Fruit fly (Drosophila melanogaster) whole organism, embryonic: Measurements from ENCODE around the gene Srg3.

Experiments used
- Atf3 ChIP-seq: fragments of 200-800 bp; sonication (Bioruptor generic); optimal IDR thresholded peaks from 3 replicates; lab custom pipeline; 2016; ENCODE audit warnings: missing biosample characterization, missing genetic modification characterization
- B-H1 ChIP-seq: fragments of 200-800 bp; sonication (Bioruptor generic); IDR thresholded peaks from 3 replicates; pipeline ENCODE4 v1.3.6; 2022; ENCODE audit warnings: missing biosample characterization, missing genetic modification characterization
- B-H2 ChIP-seq: fragments of 200-800 bp; sonication (Bioruptor generic); optimal IDR thresholded peaks from 2 replicates; lab custom pipeline; 2018; ENCODE audit warnings: missing biosample characterization, mild to moderate bottlenecking, missing genetic modification characterization
- C15 ChIP-seq: fragments of 200-800 bp; sonication (Bioruptor generic); IDR thresholded peaks from 3 replicates; pipeline ENCODE4 v1.3.6; 2022; ENCODE audit warnings: missing biosample characterization, missing genetic modification characterization
- CG11247 ChIP-seq: fragments of 200-800 bp; sonication (Bioruptor generic); IDR thresholded peaks from 2 replicates; pipeline ENCODE4 v1.3.6; 2022; ENCODE audit warnings: missing biosample characterization, missing genetic modification characterization
- CG12104 ChIP-seq: fragments of 200-800 bp; sonication (Bioruptor generic); optimal IDR thresholded peaks from 3 replicates; lab custom pipeline; 2016; ENCODE audit warnings: missing biosample characterization, missing genetic modification characterization
- CG13894 ChIP-seq: fragments of 200-800 bp; sonication (Bioruptor generic); optimal IDR thresholded peaks from 3 replicates; lab custom pipeline; 2018; ENCODE audit warnings: missing biosample characterization, mild to moderate bottlenecking, missing genetic modification characterization, moderate library complexity
- CG15011 ChIP-seq: fragments of 200-800 bp; sonication (Bioruptor generic); optimal IDR thresholded peaks from 3 replicates; lab custom pipeline; 2018; ENCODE audit warnings: missing biosample characterization, mild to moderate bottlenecking, missing genetic modification characterization
- CG15601 ChIP-seq: fragments of 200-800 bp; sonication (Bioruptor generic); optimal IDR thresholded peaks from 3 replicates; lab custom pipeline; 2019; ENCODE audit warnings: missing biosample characterization, mild to moderate bottlenecking, missing genetic modification characterization, moderate library complexity
- CG1647 ChIP-seq: fragments of 200-800 bp; sonication (Bioruptor generic); optimal IDR thresholded peaks from 3 replicates; lab custom pipeline; 2016; ENCODE audit warnings: missing biosample characterization, missing genetic modification characterization
- CG18599 ChIP-seq: fragments of 200-800 bp; sonication (Bioruptor generic); optimal IDR thresholded peaks from 3 replicates; lab custom pipeline; 2017; ENCODE audit warnings: missing biosample characterization, missing genetic modification characterization, mild to moderate bottlenecking, moderate library complexity, missing genetic modification reagents
- CG2712 ChIP-seq: fragments of 200-800 bp; optimal IDR thresholded peaks from 3 replicates; lab custom pipeline; 2019; ENCODE audit warnings: missing biosample characterization, mild to moderate bottlenecking, missing genetic modification characterization, moderate library complexity
- CG4404 ChIP-seq: fragments of 200-800 bp; sonication (Bioruptor generic); IDR thresholded peaks from 2 replicates; pipeline ENCODE4 v1.3.6; 2022; ENCODE audit warnings: missing biosample characterization, missing genetic modification characterization
- CG5245 ChIP-seq: fragments of 200-800 bp; sonication (Bioruptor generic); optimal IDR thresholded peaks from 3 replicates; lab custom pipeline; 2016; ENCODE audit warnings: missing biosample characterization, missing genetic modification characterization
- CG5953 ChIP-seq: fragments of 200-800 bp; sonication (Bioruptor generic); IDR thresholded peaks from 2 replicates; pipeline ENCODE4 v1.3.6; 2022; ENCODE audit warnings: missing biosample characterization, missing genetic modification characterization
- CG6854 ChIP-seq: fragments of 200-800 bp; sonication (Bioruptor generic); optimal IDR thresholded peaks from 3 replicates; lab custom pipeline; 2017; ENCODE audit warnings: missing biosample characterization, mild to moderate bottlenecking, missing genetic modification characterization
- CG7556 ChIP-seq: fragments of 200-800 bp; sonication (Bioruptor generic); optimal IDR thresholded peaks from 2 replicates; lab custom pipeline; 2017; ENCODE audit warnings: missing biosample characterization, mild to moderate bottlenecking, missing genetic modification characterization
- CG8388 ChIP-seq: fragments of 200-800 bp; sonication (Bioruptor generic); optimal IDR thresholded peaks from 2 replicates; lab custom pipeline; 2019; ENCODE audit warnings: missing biosample characterization, mild to moderate bottlenecking, missing genetic modification characterization, moderate library complexity
- CG8924 ChIP-seq: fragments of 200-800 bp; optimal IDR thresholded peaks from 3 replicates; lab custom pipeline; 2019; ENCODE audit warnings: missing biosample characterization, mild to moderate bottlenecking, missing genetic modification characterization, moderate library complexity
- CG9876 ChIP-seq: fragments of 200-800 bp; sonication (Bioruptor generic); optimal IDR thresholded peaks from 2 replicates; lab custom pipeline; 2016; ENCODE audit warnings: missing biosample characterization, missing genetic modification characterization
- CrebB ChIP-seq: fragments of 200-800 bp; sonication (Bioruptor generic); optimal IDR thresholded peaks from 3 replicates; lab custom pipeline; 2018; ENCODE audit warnings: missing biosample characterization, mild to moderate bottlenecking, missing genetic modification characterization
- D19A ChIP-seq: fragments of 200-800 bp; optimal IDR thresholded peaks from 3 replicates; lab custom pipeline; 2019; ENCODE audit warnings: missing biosample characterization, mild to moderate bottlenecking, missing genetic modification characterization, moderate library complexity
- Dp ChIP-seq: fragments of 200-800 bp; sonication (Bioruptor generic); optimal IDR thresholded peaks from 2 replicates; lab custom pipeline; 2018; ENCODE audit warnings: missing biosample characterization, mild to moderate bottlenecking, missing genetic modification characterization, moderate library complexity
- E2f1 ChIP-seq: fragments of 200-800 bp; sonication (Bioruptor generic); IDR thresholded peaks from 2 replicates; pipeline ENCODE4 v1.3.6; 2022; ENCODE audit warnings: missing biosample characterization, missing genetic modification characterization
- H2.0 ChIP-seq: fragments of 200-800 bp; sonication (Bioruptor generic); IDR thresholded peaks from 2 replicates; pipeline ENCODE4 v1.3.6; 2022; ENCODE audit warnings: missing biosample characterization, missing genetic modification characterization
- HmgD ChIP-seq: fragments of 200-800 bp; sonication (Bioruptor generic); optimal IDR thresholded peaks from 3 replicates; lab custom pipeline; 2016; ENCODE audit warnings: missing biosample characterization, missing genetic modification characterization
- Hr39 ChIP-seq: fragments of >200 bp; optimal IDR thresholded peaks from 2 replicates; lab custom pipeline; 2017
- Lpt ChIP-seq: fragments of >200 bp; optimal IDR thresholded peaks from 2 replicates; lab custom pipeline; 2018; ENCODE audit warnings: missing biosample characterization, missing genetic modification characterization
- Neu2 ChIP-seq: fragments of 200-800 bp; sonication (Bioruptor generic); optimal IDR thresholded peaks from 3 replicates; lab custom pipeline; 2016; ENCODE audit warnings: missing biosample characterization, missing genetic modification characterization, borderline replicate concordance
- Six4 ChIP-seq: fragments of 200-800 bp; sonication (Bioruptor generic); optimal IDR thresholded peaks from 2 replicates; lab custom pipeline; 2016; ENCODE audit warnings: missing biosample characterization, missing genetic modification characterization
- Spps ChIP-seq: fragments of 200-800 bp; sonication (Bioruptor generic); optimal IDR thresholded peaks from 2 replicates; lab custom pipeline; 2018; ENCODE audit warnings: missing biosample characterization, mild to moderate bottlenecking, missing genetic modification characterization
- Xbp1 ChIP-seq: fragments of 200-800 bp; sonication (Bioruptor generic); optimal IDR thresholded peaks from 3 replicates; lab custom pipeline; 2016; ENCODE audit warnings: missing biosample characterization, mild to moderate bottlenecking, missing genetic modification characterization
- Xrp1 ChIP-seq: fragments of 200-800 bp; sonication (Bioruptor generic); IDR thresholded peaks from 2 replicates; pipeline ENCODE4 v1.3.6; 2022; ENCODE audit warnings: missing biosample characterization, missing genetic modification characterization
- ab ChIP-seq: fragments of 200-800 bp; sonication (Bioruptor generic); optimal IDR thresholded peaks from 2 replicates; lab custom pipeline; 2016; ENCODE audit warnings: missing biosample characterization, missing genetic modification characterization
- ara ChIP-seq: fragments of 200-800 bp; sonication (Bioruptor generic); IDR thresholded peaks from 2 replicates; pipeline ENCODE4 v1.3.6; 2022; ENCODE audit warnings: missing biosample characterization, missing genetic modification characterization
- az2 ChIP-seq: fragments of 200-800 bp; sonication (Bioruptor generic); optimal IDR thresholded peaks from 3 replicates; lab custom pipeline; 2016; ENCODE audit warnings: missing biosample characterization, missing genetic modification characterization
- ci ChIP-seq: fragments of 200-800 bp; sonication (Bioruptor generic); IDR thresholded peaks from 3 replicates; pipeline ENCODE4 v1.3.6; 2022; ENCODE audit warnings: missing biosample characterization, missing genetic modification characterization
- danr ChIP-seq: fragments of 200-800 bp; sonication (Bioruptor generic); IDR thresholded peaks from 2 replicates; pipeline ENCODE4 v1.3.6; 2022; ENCODE audit warnings: missing biosample characterization, missing genetic modification characterization
- dm ChIP-seq: fragments of 200-800 bp; sonication (Bioruptor generic); optimal IDR thresholded peaks from 3 replicates; lab custom pipeline; 2016; ENCODE audit warnings: missing biosample characterization, missing genetic modification characterization
- dysf ChIP-seq: fragments of 200-800 bp; sonication (Bioruptor generic); IDR thresholded peaks from 3 replicates; pipeline ENCODE4 v1.3.6; 2022; ENCODE audit warnings: missing biosample characterization, missing genetic modification characterization
- gfzf ChIP-seq: fragments of 200-800 bp; sonication (Bioruptor generic); optimal IDR thresholded peaks from 2 replicates; lab custom pipeline; 2016; ENCODE audit warnings: missing biosample characterization, mild to moderate bottlenecking, missing genetic modification characterization, moderate library complexity
- grn ChIP-seq: fragments of 200-800 bp; sonication (Bioruptor generic); optimal IDR thresholded peaks from 3 replicates; lab custom pipeline; 2017; ENCODE audit warnings: missing biosample characterization, missing genetic modification characterization
- gt ChIP-seq: fragments of 200-800 bp; sonication (Bioruptor generic); IDR thresholded peaks from 2 replicates; pipeline ENCODE4 v1.3.6; 2022; ENCODE audit warnings: missing biosample characterization, missing genetic modification characterization
- jing ChIP-seq: fragments of 200-800 bp; sonication (Bioruptor generic); optimal IDR thresholded peaks from 2 replicates; lab custom pipeline; 2018; ENCODE audit warnings: missing biosample characterization, mild to moderate bottlenecking, missing genetic modification characterization
- mirr ChIP-seq: fragments of 200-800 bp; sonication (Bioruptor generic); optimal IDR thresholded peaks from 3 replicates; lab custom pipeline; 2018; ENCODE audit warnings: missing biosample characterization, mild to moderate bottlenecking, missing genetic modification characterization
- oc ChIP-seq: fragments of 200-800 bp; sonication (Bioruptor generic); optimal IDR thresholded peaks from 2 replicates; lab custom pipeline; 2018; ENCODE audit warnings: missing biosample characterization, mild to moderate bottlenecking, missing genetic modification characterization, moderate library complexity
- pzg ChIP-seq: fragments of 200-800 bp; sonication (Bioruptor generic); optimal IDR thresholded peaks from 3 replicates; lab custom pipeline; 2018; ENCODE audit warnings: missing biosample characterization, mild to moderate bottlenecking, missing genetic modification characterization, moderate library complexity
- ranshi ChIP-seq: fragments of 200-800 bp; sonication (Bioruptor generic); IDR thresholded peaks from 2 replicates; pipeline ENCODE4 v1.3.6; 2022; ENCODE audit warnings: missing biosample characterization, missing genetic modification characterization
- sens-2 ChIP-seq: fragments of 200-800 bp; sonication (Bioruptor generic); IDR thresholded peaks from 2 replicates; pipeline ENCODE4 v1.3.6; 2022; ENCODE audit warnings: missing biosample characterization, missing genetic modification characterization
- unpg ChIP-seq: fragments of 200-800 bp; sonication (Bioruptor generic); optimal IDR thresholded peaks from 3 replicates; lab custom pipeline; 2018; ENCODE audit warnings: missing biosample characterization, mild to moderate bottlenecking, missing genetic modification characterization, moderate library complexity

Srg3 gene

DNA sequence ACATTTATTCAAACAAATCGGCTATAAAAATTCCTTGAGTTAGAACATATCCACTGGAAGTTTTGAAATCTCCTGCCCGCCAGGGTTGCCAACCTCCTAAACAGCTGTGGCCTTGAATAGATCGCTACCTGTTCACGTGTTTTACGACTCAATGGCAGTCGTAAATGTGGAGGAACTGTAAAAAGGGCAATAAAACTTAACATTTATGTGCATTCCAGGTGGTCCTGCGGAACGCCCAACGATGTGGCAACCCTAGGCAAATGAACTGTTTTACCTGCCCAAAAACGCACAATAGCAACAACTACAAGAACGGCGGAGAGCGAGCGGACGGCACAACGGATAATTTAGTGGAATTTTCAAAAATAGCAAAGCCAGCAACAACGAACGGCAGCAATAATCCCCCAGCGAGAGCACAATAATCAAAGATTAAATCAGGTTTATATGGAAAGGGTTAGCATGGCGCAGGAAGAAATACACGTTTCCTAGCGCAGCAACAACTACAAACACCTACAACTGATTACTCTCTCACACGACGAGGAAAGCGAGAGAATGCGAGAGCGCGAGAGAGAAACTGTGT is 18.7 kb downstream of the Srg3 start (continued):
- no peak for TF ChIP-seq CG12104
- no peak for TF ChIP-seq az2
- TF ChIP-seq CG8924 (tag; lab: Kevin White, UChicago): no peak
- TF ChIP-seq gt (GFP tag; lab: Robert Waterston, UW): no peak
- no peak for TF ChIP-seq CG5245
- TF ChIP-seq oc (tag; lab: Kevin White, UChicago): no peak
- TF ChIP-seq H2.0 (GFP tag; lab: Robert Waterston, UW): peak; percentile 51
- TF ChIP-seq ab: no peak
- TF ChIP-seq grn (GFP tag; lab: Kevin White, UChicago): peak; percentile 70
- TF ChIP-seq dysf (GFP tag; lab: Robert Waterston, UW): peak; percentile 44; the same call in 1 of the 3 replicates
- TF ChIP-seq Lpt (GFP tag; lab: Kevin White, UChicago): no peak
- no peak for TF ChIP-seq pzg (GFP tag; lab: Kevin White, UChicago)
- no peak for TF ChIP-seq Hr39

DNA sequence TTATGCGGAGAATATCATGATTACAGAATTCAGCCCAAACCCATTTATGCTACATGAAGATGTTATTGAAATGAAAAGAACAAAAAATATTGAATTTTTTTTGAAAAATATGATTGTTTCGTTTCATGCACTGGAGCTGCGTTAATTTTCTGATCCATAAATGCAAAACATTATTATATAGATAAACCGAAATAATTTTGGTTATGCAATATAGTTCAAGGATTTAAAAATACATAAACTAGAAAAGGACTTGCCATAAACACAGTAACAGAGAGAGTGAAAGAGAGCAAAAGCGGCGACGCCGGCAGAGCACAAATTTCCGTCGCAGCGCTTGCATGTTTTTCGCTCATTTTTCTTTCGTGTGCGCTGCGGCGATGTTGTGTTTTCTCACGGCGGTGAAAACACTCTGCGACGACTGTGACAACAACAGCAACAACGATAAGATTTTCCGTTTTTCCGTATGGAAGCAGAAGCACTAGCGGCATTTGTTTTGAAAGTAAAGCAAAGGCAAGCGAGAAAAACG is 19.3 kb downstream of the Srg3 start:
- peak; percentile 84 for TF ChIP-seq Xbp1 (GFP tag; lab: Kevin White, UChicago)
- peak; percentile 95 for TF ChIP-seq unpg
- peak; percentile 82 for TF ChIP-seq dysf (GFP tag; lab: Robert Waterston, UW)
- peak; percentile 86 for TF ChIP-seq Six4
- peak; percentile 93 for TF ChIP-seq CG18599 (GFP tag; lab: Kevin White, UChicago)
- TF ChIP-seq CG7556 (GFP tag; lab: Kevin White, UChicago): peak; percentile 96
- peak; percentile 51; the same call in 1 of the 2 replicates for TF ChIP-seq CG5953 (GFP tag; lab: Robert Waterston, UW)
- peak; percentile 91 for TF ChIP-seq CG15011 (GFP tag; lab: Kevin White, UChicago)
- TF ChIP-seq HmgD (GFP tag; lab: Kevin White, UChicago): no peak
- TF ChIP-seq CG2712 (tag; lab: Kevin White, UChicago): peak; percentile 96
- no peak for TF ChIP-seq Neu2 (GFP tag; lab: Kevin White, UChicago)
- TF ChIP-seq CG1647: peak; percentile 45
- peak; percentile 84 for TF ChIP-seq CG13894
- TF ChIP-seq B-H2 (GFP tag; lab: Kevin White, UChicago): peak; percentile 57
- TF ChIP-seq D19A (tag; lab: Kevin White, UChicago): peak; percentile 92
- no peak for TF ChIP-seq CG9876 (GFP tag; lab: Kevin White, UChicago)
- TF ChIP-seq ranshi: 0 out of 2 replicates have a peak, but pooled peaks have one; percentile 64
- no peak for TF ChIP-seq Dp (GFP tag; lab: Kevin White, UChicago)
- peak; percentile 86 for TF ChIP-seq CG12104
- TF ChIP-seq danr (GFP tag; lab: Robert Waterston, UW): no peak
- TF ChIP-seq jing (GFP tag; lab: Kevin White, UChicago): peak; percentile 24
- peak; percentile 94 for TF ChIP-seq CG8388 (GFP tag; lab: Kevin White, UChicago)
- TF ChIP-seq C15 (GFP tag; lab: Robert Waterston, UW): no peak
- peak; percentile 45 for TF ChIP-seq mirr (GFP tag; lab: Kevin White, UChicago)
- peak; percentile 89 for TF ChIP-seq Xrp1
- peak; percentile 58; the same call in 1 of the 2 replicates for TF ChIP-seq sens-2 (GFP tag; lab: Robert Waterston, UW)
- TF ChIP-seq Spps (tag; lab: Kevin White, UChicago): peak; percentile 91
- TF ChIP-seq CG11247 (GFP tag; lab: Robert Waterston, UW): no peak
- TF ChIP-seq ara (GFP tag; lab: Robert Waterston, UW): peak; percentile 58; the same call in 1 of the 2 replicates
- peak; percentile 80 for TF ChIP-seq CrebB
- TF ChIP-seq grn (GFP tag; lab: Kevin White, UChicago): no peak
- peak; percentile 47; the same call in 1 of the 2 replicates for TF ChIP-seq CG4404 (GFP tag; lab: Robert Waterston, UW)
- no peak for TF ChIP-seq dm (GFP tag; lab: Kevin White, UChicago)
- TF ChIP-seq ci (GFP tag; lab: Robert Waterston, UW): peak; percentile 75
- TF ChIP-seq Atf3 (GFP tag; lab: Kevin White, UChicago): peak; percentile 19
- peak; percentile 77 for TF ChIP-seq E2f1
- peak; percentile 92 for TF ChIP-seq CG6854 (GFP tag; lab: Kevin White, UChicago)
- peak; percentile 89 for TF ChIP-seq CG15601
- TF ChIP-seq B-H1 (GFP tag; lab: Robert Waterston, UW): peak; percentile 75
- TF ChIP-seq gfzf: no peak
